Worm (Caenorhabditis elegans) whole organism, L3 larva: ENCODE measurements around the gene znf-622.

Experiments used
- R02D3.7 ChIP-seq: fragments of 150-350 bp; optimal IDR thresholded peaks from 2 replicates; lab custom pipeline; 2014; ENCODE audit warnings: missing biosample characterization, missing genetic modification characterization
- aly-2 ChIP-seq: fragments of 150-350 bp; optimal IDR thresholded peaks from 2 replicates; lab custom pipeline; 2014; ENCODE audit warnings: missing biosample characterization, missing genetic modification characterization
- ama-1 ChIP-seq: fragments of 150-350 bp; optimal IDR thresholded peaks from 2 replicates; lab custom pipeline; 2018
- ceh-16 ChIP-seq: sonication (generic microtip); optimal IDR thresholded peaks from 2 replicates; lab custom pipeline; 2017; ENCODE audit warnings: missing biosample characterization, missing genetic modification characterization
- ceh-28 ChIP-seq: fragments of 150-350 bp; optimal IDR thresholded peaks from 2 replicates; lab custom pipeline; 2014; ENCODE audit warnings: missing biosample characterization, missing genetic modification reagents, missing genetic modification characterization
- ceh-82 ChIP-seq: fragments of 150-350 bp; optimal IDR thresholded peaks from 2 replicates; lab custom pipeline; 2014; ENCODE audit warnings: missing biosample characterization, missing genetic modification characterization
- ceh-9 ChIP-seq: sonication (generic microtip); optimal IDR thresholded peaks from 2 replicates; lab custom pipeline; 2018; ENCODE audit warnings: missing biosample characterization, missing genetic modification characterization
- daf-12 ChIP-seq: fragments of 150-350 bp; optimal IDR thresholded peaks from 2 replicates; lab custom pipeline; 2014; ENCODE audit warnings: missing biosample characterization, missing genetic modification reagents, missing genetic modification characterization
- egl-27 ChIP-seq: sonication (generic microtip); optimal IDR thresholded peaks from 4 replicates; lab custom pipeline; 2017; ENCODE audit warnings: missing biosample characterization, missing genetic modification reagents, missing genetic modification characterization
- egl-5 ChIP-seq: fragments of 150-350 bp; optimal IDR thresholded peaks from 2 replicates; lab custom pipeline; 2017; ENCODE audit warnings: missing biosample characterization, missing genetic modification reagents, missing genetic modification characterization, inconsistent platforms
- elt-1 ChIP-seq: fragments of 150-350 bp; optimal IDR thresholded peaks from 2 replicates; lab custom pipeline; 2014; ENCODE audit warnings: missing biosample characterization, missing genetic modification characterization
- elt-2 ChIP-seq: sonication (generic microtip); optimal IDR thresholded peaks from 2 replicates; lab custom pipeline; 2016; ENCODE audit warnings: missing genetic modification reagents, mild to moderate bottlenecking, missing genetic modification characterization, missing compliant biosample characterization
- elt-3 ChIP-seq, 3 experiments: fragments of 150-350 bp in 1 of 3; sonication (generic microtip) in 2 of 3; optimal IDR thresholded peaks; 2 replicates in 2 of 3; 4 replicates in 1 of 3; lab custom pipeline; 2014 to 2017; ENCODE audit warnings: missing biosample characterization in 3 of 3, missing genetic modification characterization in 3 of 3
- eor-1 ChIP-seq, 2 experiments: fragments of 150-350 bp; optimal IDR thresholded peaks; 2 replicates each; lab custom pipeline; 2014 to 2018; ENCODE audit warnings: missing biosample characterization in 2 of 2, missing genetic modification characterization in 2 of 2
- fkh-10 ChIP-seq: sonication (generic microtip); optimal IDR thresholded peaks from 2 replicates; lab custom pipeline; 2017; ENCODE audit warnings: missing biosample characterization, missing genetic modification reagents, missing genetic modification characterization
- fkh-2 ChIP-seq: fragments of 150-350 bp; optimal IDR thresholded peaks from 2 replicates; lab custom pipeline; 2014; ENCODE audit warnings: missing biosample characterization, missing genetic modification reagents, missing genetic modification characterization
- fos-1 ChIP-seq: fragments of 150-350 bp; optimal IDR thresholded peaks from 2 replicates; lab custom pipeline; 2014; ENCODE audit warnings: missing biosample characterization, missing genetic modification characterization
- hmg-11 ChIP-seq: sonication (generic microtip); optimal IDR thresholded peaks from 2 replicates; lab custom pipeline; 2016; ENCODE audit warnings: missing genetic modification characterization, missing compliant biosample characterization
- jun-1 ChIP-seq: fragments of 150-350 bp; optimal IDR thresholded peaks from 2 replicates; lab custom pipeline; 2014; ENCODE audit warnings: missing biosample characterization, missing genetic modification reagents, missing genetic modification characterization
- lin-15B ChIP-seq: fragments of 150-350 bp; optimal IDR thresholded peaks from 2 replicates; lab custom pipeline; 2014; ENCODE audit warnings: missing biosample characterization, missing genetic modification characterization
- lin-39 ChIP-seq: fragments of 150-350 bp; optimal IDR thresholded peaks from 2 replicates; lab custom pipeline; 2018; ENCODE audit warnings: missing biosample characterization, missing genetic modification reagents, missing genetic modification characterization
- lsy-12 ChIP-seq: sonication (generic microtip); optimal IDR thresholded peaks from 2 replicates; lab custom pipeline; 2016; ENCODE audit warnings: mild to moderate bottlenecking, missing genetic modification characterization, missing compliant biosample characterization
- mdl-1 ChIP-seq: fragments of 150-350 bp; optimal IDR thresholded peaks from 2 replicates; lab custom pipeline; 2014; ENCODE audit warnings: missing biosample characterization, missing genetic modification characterization
- mml-1 ChIP-seq: fragments of 150-350 bp; sonication (generic microtip); optimal IDR thresholded peaks from 3 replicates; lab custom pipeline; 2014; ENCODE audit warnings: missing biosample characterization, missing genetic modification characterization
- nfya-1 ChIP-seq: sonication (generic microtip); optimal IDR thresholded peaks from 2 replicates; lab custom pipeline; 2017; ENCODE audit warnings: missing genetic modification characterization, mild to moderate bottlenecking, missing compliant biosample characterization, antibody characterized with exemption, moderate library complexity; ENCODE audit not compliant: insufficient read depth
- nhr-11 ChIP-seq: fragments of 150-350 bp; optimal IDR thresholded peaks from 2 replicates; lab custom pipeline; 2014; ENCODE audit warnings: missing biosample characterization, missing genetic modification characterization
- nhr-12 ChIP-seq: fragments of 150-350 bp; optimal IDR thresholded peaks from 2 replicates; lab custom pipeline; 2014; ENCODE audit warnings: missing biosample characterization, missing genetic modification characterization
- nhr-23 ChIP-seq: fragments of 150-350 bp; optimal IDR thresholded peaks from 2 replicates; lab custom pipeline; 2014; ENCODE audit warnings: missing biosample characterization, missing genetic modification reagents, missing genetic modification characterization
- nhr-237 ChIP-seq: fragments of 150-350 bp; optimal IDR thresholded peaks from 2 replicates; lab custom pipeline; 2014; ENCODE audit warnings: missing biosample characterization, missing genetic modification characterization
- nhr-25 ChIP-seq: sonication (generic microtip); optimal IDR thresholded peaks from 2 replicates; lab custom pipeline; 2017; ENCODE audit warnings: missing biosample characterization, missing genetic modification characterization
- nhr-28 ChIP-seq: fragments of 150-350 bp; optimal IDR thresholded peaks from 2 replicates; lab custom pipeline; 2014; ENCODE audit warnings: missing biosample characterization, missing genetic modification characterization
- nhr-43 ChIP-seq: sonication (generic microtip); optimal IDR thresholded peaks from 2 replicates; lab custom pipeline; 2016; ENCODE audit warnings: mild to moderate bottlenecking, missing genetic modification characterization, missing compliant biosample characterization; ENCODE audit not compliant: poor library complexity, severe bottlenecking
- nhr-67 ChIP-seq: fragments of 150-350 bp; optimal IDR thresholded peaks from 2 replicates; lab custom pipeline; 2014; ENCODE audit warnings: missing biosample characterization, missing genetic modification characterization
- nhr-76 ChIP-seq: fragments of 150-350 bp; sonication (generic microtip); optimal IDR thresholded peaks from 5 replicates; lab custom pipeline; 2014; ENCODE audit warnings: missing biosample characterization, missing genetic modification characterization
- nhr-77 ChIP-seq: fragments of 150-350 bp; optimal IDR thresholded peaks from 2 replicates; lab custom pipeline; 2014; ENCODE audit warnings: missing biosample characterization, missing genetic modification characterization
- pha-4 ChIP-seq: fragments of 150-350 bp; optimal IDR thresholded peaks from 2 replicates; lab custom pipeline; 2014; ENCODE audit warnings: missing biosample characterization, missing genetic modification reagents, missing genetic modification characterization
- pqm-1 ChIP-seq: fragments of 150-350 bp; optimal IDR thresholded peaks from 2 replicates; lab custom pipeline; 2017; ENCODE audit warnings: missing biosample characterization, missing genetic modification characterization, inconsistent platforms
- sea-2 ChIP-seq: fragments of 150-350 bp; sonication (generic microtip); optimal IDR thresholded peaks from 4 replicates; lab custom pipeline; 2014; ENCODE audit warnings: missing biosample characterization, missing genetic modification reagents, missing genetic modification characterization
- skn-1 ChIP-seq: fragments of 150-350 bp; optimal IDR thresholded peaks from 2 replicates; lab custom pipeline; 2014; ENCODE audit warnings: missing biosample characterization, missing genetic modification characterization
- snpc-4 ChIP-seq: fragments of 150-350 bp; optimal IDR thresholded peaks from 2 replicates; lab custom pipeline; 2014; ENCODE audit warnings: missing biosample characterization, missing genetic modification characterization
- unc-39 ChIP-seq: sonication (generic microtip); optimal IDR thresholded peaks from 4 replicates; lab custom pipeline; 2017; ENCODE audit warnings: missing biosample characterization, missing genetic modification characterization
- unc-62 ChIP-seq: fragments of 150-350 bp; sonication (generic microtip); optimal IDR thresholded peaks from 4 replicates; lab custom pipeline; 2014; ENCODE audit warnings: missing biosample characterization, missing genetic modification reagents, missing genetic modification characterization
- zag-1 ChIP-seq: fragments of 150-350 bp; optimal IDR thresholded peaks from 2 replicates; lab custom pipeline; 2014; ENCODE audit warnings: missing biosample characterization, missing genetic modification characterization
- ztf-11 ChIP-seq: fragments of 150-350 bp; optimal IDR thresholded peaks from 2 replicates; lab custom pipeline; 2014; ENCODE audit warnings: missing biosample characterization, missing genetic modification characterization
- ztf-4 ChIP-seq: fragments of 150-350 bp; optimal IDR thresholded peaks from 2 replicates; lab custom pipeline; 2014; ENCODE audit warnings: missing biosample characterization, missing genetic modification characterization

The znf-622 gene

DNA sequence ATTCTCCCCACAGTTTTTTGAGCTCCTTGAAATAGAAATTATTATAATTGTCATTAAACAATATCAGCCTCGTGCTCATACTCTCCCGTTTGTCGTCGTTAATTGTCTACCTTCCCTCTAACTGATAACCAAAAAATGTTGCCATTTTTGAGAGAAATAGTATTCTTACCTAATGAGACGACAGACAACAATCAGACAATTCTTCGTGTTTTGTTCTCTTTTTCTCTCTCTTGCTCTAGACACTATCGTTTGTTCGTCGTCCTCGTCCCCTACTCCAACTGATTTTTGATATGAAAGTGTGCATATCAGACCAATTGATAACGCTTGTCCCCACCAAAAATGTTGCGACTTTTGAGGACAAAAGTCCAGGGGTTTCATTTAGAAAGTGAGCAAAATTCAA lies 19.9 kb upstream of the znf-622 start:
- TF ChIP-seq mdl-1 (no peak), nhr-25 (no peak), snpc-4 (tag; lab: Kevin White, UChicago) (no peak), jun-1 (tag; lab: Kevin White, UChicago) (peak; percentile 19), aly-2 (tag; lab: Kevin White, UChicago) (no peak), skn-1 (tag; lab: Kevin White, UChicago) (peak; percentile 21), pqm-1 (tag; lab: Kevin White, UChicago) (peak; percentile 98), lsy-12 (no peak), unc-62 (GFP tag; lab: Kevin White, UChicago) (no peak), pha-4 (tag; lab: Kevin White, UChicago) (peak; percentile 59), ztf-11 (tag; lab: Kevin White, UChicago) (no peak), elt-2 (tag; lab: Kevin White, UChicago) (peak; percentile 97)

- TF ChIP-seq daf-12 (tag; lab: Kevin White, UChicago): no peak
- TF ChIP-seq ztf-4 (tag; lab: Kevin White, UChicago): no peak
- TF ChIP-seq nhr-25: peak; percentile 51
- no peak for TF ChIP-seq aly-2 (tag; lab: Kevin White, UChicago)
- no peak for TF ChIP-seq R02D3.7
- TF ChIP-seq nhr-76 (tag; lab: Kevin White, UChicago): no peak
- TF ChIP-seq lin-39 (tag; lab: Kevin White, UChicago): no peak
- TF ChIP-seq egl-5 (tag; lab: Kevin White, UChicago): no peak
- no peak for TF ChIP-seq snpc-4 (tag; lab: Kevin White, UChicago)
- TF ChIP-seq jun-1 (tag; lab: Kevin White, UChicago): peak; percentile 40
- TF ChIP-seq nfya-1 (tag; lab: Kevin White, UChicago): peak; percentile 33
- no peak for TF ChIP-seq ceh-82 (tag; lab: Kevin White, UChicago)
- no peak for TF ChIP-seq mdl-1
- TF ChIP-seq fos-1: peak; percentile 7
- TF ChIP-seq ceh-16 (tag; lab: Kevin White, UChicago): no peak
- TF ChIP-seq ztf-11 (tag; lab: Kevin White, UChicago): no peak
- TF ChIP-seq nhr-23 (tag; lab: Kevin White, UChicago): peak; percentile 56
- TF ChIP-seq unc-39 (tag; lab: Kevin White, UChicago): no peak
- no peak for TF ChIP-seq egl-27 (tag; lab: Kevin White, UChicago)
- TF ChIP-seq sea-2 (GFP tag; lab: Kevin White, UChicago): no peak
- peak; percentile 71 for TF ChIP-seq nhr-43 (tag; lab: Kevin White, UChicago)
- no peak for TF ChIP-seq ceh-28
- no peak for TF ChIP-seq fkh-2
- TF ChIP-seq mml-1: no peak
- TF ChIP-seq pqm-1 (tag; lab: Kevin White, UChicago): no peak
- no peak for TF ChIP-seq nhr-237 (tag; lab: Kevin White, UChicago)
- peak; percentile 37 for TF ChIP-seq pha-4 (tag; lab: Kevin White, UChicago)
- no peak for TF ChIP-seq ceh-9 (tag; lab: Kevin White, UChicago)
- no peak for TF ChIP-seq lin-15B (tag; lab: Kevin White, UChicago)
- no peak for TF ChIP-seq eor-1 (tag; optimal IDR thresholded peaks at IDR 0.05; lab: Kevin White, UChicago)
- TF ChIP-seq ama-1 (lab: Kevin White, UChicago): peak; percentile 31
- TF ChIP-seq nhr-12: no peak
- TF ChIP-seq skn-1 (tag; lab: Kevin White, UChicago): no peak
- TF ChIP-seq nhr-67: no peak
- TF ChIP-seq elt-1 (tag; lab: Kevin White, UChicago): peak; percentile 56
Observed at ce11 chrIII:6362323-6362922, 19.0 kb upstream of the znf-622 start.

DNA sequence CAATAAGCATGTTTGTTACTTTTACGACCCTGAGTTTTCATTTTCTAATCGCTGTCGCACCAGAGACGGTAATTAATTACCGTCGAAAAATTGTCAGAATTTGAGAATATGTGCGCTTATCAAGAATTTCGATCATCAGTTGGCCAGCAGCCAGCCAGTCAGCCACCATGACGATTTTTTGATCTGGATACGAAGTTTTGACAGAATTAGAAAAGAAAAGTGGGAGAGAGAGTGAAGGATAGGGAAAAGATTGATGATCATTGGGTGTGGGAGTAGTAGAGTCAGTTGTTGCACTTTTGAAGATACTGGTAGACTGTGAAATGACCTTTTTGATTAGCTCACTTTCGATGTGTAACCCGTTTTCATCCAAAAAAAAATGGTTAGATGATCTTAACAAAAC lies 17.0 kb upstream of the znf-622 start:
- TF ChIP-seq nhr-43 (tag; lab: Kevin White, UChicago) (no peak), fkh-10 (GFP tag; lab: Kevin White, UChicago) (no peak), hmg-11 (tag; lab: Kevin White, UChicago) (no peak), egl-5 (tag; lab: Kevin White, UChicago) (no peak), mdl-1 (no peak), nhr-11 (tag; lab: Kevin White, UChicago) (no peak), nhr-237 (tag; lab: Kevin White, UChicago) (no peak), nhr-12 (no peak), nhr-76 (tag; lab: Kevin White, UChicago) (no peak), jun-1 (tag; lab: Kevin White, UChicago) (no peak), nhr-67 (no peak), egl-27 (tag; lab: Kevin White, UChicago) (no peak), ama-1 (lab: Kevin White, UChicago) (no peak), nhr-23 (tag; lab: Kevin White, UChicago) (peak; percentile 32), elt-3 (tag; optimal IDR thresholded peaks at IDR 0.05; lab: Kevin White, UChicago) (no peak), daf-12 (tag; lab: Kevin White, UChicago) (no peak), ceh-16 (tag; lab: Kevin White, UChicago) (no peak), fkh-2 (no peak), sea-2 (GFP tag; lab: Kevin White, UChicago) (no peak), snpc-4 (tag; lab: Kevin White, UChicago) (no peak), R02D3.7 (no peak), elt-2 (tag; lab: Kevin White, UChicago) (no peak), aly-2 (tag; lab: Kevin White, UChicago) (no peak), elt-1 (tag; lab: Kevin White, UChicago) (peak; percentile 72), lin-15B (tag; lab: Kevin White, UChicago) (peak; percentile 5), nhr-77 (tag; lab: Kevin White, UChicago) (no peak), nhr-28 (tag; lab: Kevin White, UChicago) (no peak), nhr-25 (peak; percentile 74), ceh-82 (tag; lab: Kevin White, UChicago) (no peak), pha-4 (tag; lab: Kevin White, UChicago) (no peak), ztf-11 (tag; lab: Kevin White, UChicago) (no peak), lsy-12 (no peak), zag-1 (no peak)
